Worm (Caenorhabditis elegans) whole organism, L4/young adult: ENCODE results near the gene ZC477.7.

Experiments
- W03F9.2 ChIP-seq: fragments of 150-350 bp; optimal IDR thresholded peaks from 2 replicates; lab custom pipeline; 2014; ENCODE audit warnings: missing biosample characterization, missing genetic modification characterization
- dao-5 ChIP-seq: sonication (generic microtip); optimal IDR thresholded peaks from 2 replicates; lab custom pipeline; 2016; ENCODE audit warnings: missing genotype, missing genetic modification characterization, moderate library complexity, missing compliant biosample characterization
- him-1 ChIP-seq: sonication (generic microtip); optimal IDR thresholded peaks from 2 replicates; lab custom pipeline; 2016; ENCODE audit warnings: missing genotype, missing genetic modification reagents, missing genetic modification characterization, missing compliant biosample characterization

The ZC477.7 gene

DNA sequence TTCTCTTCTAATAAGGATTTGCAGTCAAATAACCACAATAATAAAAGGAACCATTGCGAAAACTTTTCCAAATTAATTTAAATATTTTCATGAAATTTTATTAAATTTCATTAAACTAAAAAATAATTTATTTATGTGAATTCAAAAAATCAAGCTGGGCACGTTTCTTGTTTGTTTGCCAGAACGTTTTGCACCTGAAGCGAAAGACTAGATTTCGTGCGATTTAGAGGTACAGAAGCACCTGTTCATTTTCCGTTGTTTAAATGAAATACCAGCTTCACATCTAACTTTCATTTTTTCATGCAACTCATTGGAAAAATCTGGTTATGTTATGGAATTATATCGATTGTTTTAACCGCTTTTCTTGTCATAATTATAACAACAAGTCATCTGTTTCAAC, 39.1 kb downstream of the ZC477.7 start, which contains the start of gene srg-48:
Gene srg-48, plus strand, starts transcription at position 301 of the 400 bp plus-strand sequence.
- TF ChIP-seq him-1 (tag; lab: Kevin White, UChicago) (no peak), W03F9.2 (no peak), dao-5 (no peak)

- TF ChIP-seq him-1 (tag; lab: Kevin White, UChicago) (no peak), W03F9.2 (no peak), dao-5 (no peak)
Measured at ce11 chrIV:7067446-7067845, 43.8 kb downstream of the ZC477.7 start.

ce11 chrIV:7065022-7065421, 46.2 kb downstream of the ZC477.7 start, which contains the start of gene Y43B11AL.1:
Gene Y43B11AL.1 (plus strand): TSS chrIV:7065322.
- TF ChIP-seq dao-5: no peak
- no peak for TF ChIP-seq W03F9.2
- TF ChIP-seq him-1 (tag; lab: Kevin White, UChicago): no peak

DNA sequence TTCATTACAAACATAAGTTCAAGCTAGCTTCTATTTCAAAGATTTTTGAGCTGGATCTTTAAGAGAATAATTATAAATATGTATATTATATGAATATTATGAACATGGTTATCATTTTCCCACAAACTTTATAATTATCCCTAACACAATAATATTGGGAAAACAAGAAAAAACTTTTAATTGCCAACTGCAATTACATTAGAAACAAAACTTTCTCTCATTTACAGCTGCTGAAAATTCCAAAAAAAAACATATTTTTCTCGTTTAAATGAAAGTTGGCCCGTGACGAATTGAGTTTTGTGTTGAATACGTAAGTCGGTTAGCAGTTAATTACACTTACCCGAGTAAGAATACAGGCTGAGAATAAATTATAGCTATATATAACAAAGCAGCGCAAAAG, 48.6 kb downstream of the ZC477.7 start:
- no peak for TF ChIP-seq dao-5
- no peak for TF ChIP-seq W03F9.2
- no peak for TF ChIP-seq him-1 (tag; lab: Kevin White, UChicago)
